Worm (Caenorhabditis elegans) whole organism, late embryonic: Measurements from ENCODE around the gene F13H8.6.

Experiments used
- C08G9.2 ChIP-seq: sonication (generic microtip); optimal IDR thresholded peaks from 2 replicates; lab custom pipeline; 2016; ENCODE audit warnings: mild to moderate bottlenecking, missing genetic modification characterization, moderate library complexity, missing compliant biosample characterization
- C38D4.7 ChIP-seq: fragments of 200-800 bp; sonication (Bioruptor generic); optimal IDR thresholded peaks from 2 replicates; lab custom pipeline; 2018; ENCODE audit warnings: mild to moderate bottlenecking, missing genetic modification characterization, moderate library complexity, missing compliant biosample characterization
- Y22D7AL.16 ChIP-seq: sonication (generic microtip); optimal IDR thresholded peaks from 2 replicates; lab custom pipeline; 2016; ENCODE audit warnings: missing genetic modification characterization, missing compliant biosample characterization
- ama-1 ChIP-seq: fragments of 150-350 bp; optimal IDR thresholded peaks from 2 replicates; lab custom pipeline; 2014
- ceh-14 ChIP-seq: sonication (generic microtip); optimal IDR thresholded peaks from 2 replicates; lab custom pipeline; 2016; ENCODE audit warnings: missing genotype, missing genetic modification characterization, missing compliant biosample characterization
- ceh-19 ChIP-seq: fragments of 200-800 bp; sonication (Bioruptor generic); optimal IDR thresholded peaks from 2 replicates; lab custom pipeline; 2018; ENCODE audit warnings: mild to moderate bottlenecking, missing genetic modification characterization, missing compliant biosample characterization
- ceh-34 ChIP-seq: sonication (generic microtip); optimal IDR thresholded peaks from 2 replicates; lab custom pipeline; 2016; ENCODE audit warnings: mild to moderate bottlenecking, missing genetic modification characterization, missing compliant biosample characterization
- ceh-48 ChIP-seq: sonication (generic microtip); optimal IDR thresholded peaks from 2 replicates; lab custom pipeline; 2016; ENCODE audit warnings: missing genetic modification characterization, inconsistent platforms, missing compliant biosample characterization
- che-1 ChIP-seq: sonication (generic microtip); optimal IDR thresholded peaks from 2 replicates; lab custom pipeline; 2016; ENCODE audit warnings: mild to moderate bottlenecking, missing genetic modification characterization, missing compliant biosample characterization
- dmd-4 ChIP-seq: sonication (generic microtip); optimal IDR thresholded peaks from 2 replicates; lab custom pipeline; 2016; ENCODE audit warnings: borderline replicate concordance, missing genetic modification characterization, missing compliant biosample characterization
- dve-1 ChIP-seq: sonication (generic microtip); optimal IDR thresholded peaks from 2 replicates; lab custom pipeline; 2017; ENCODE audit warnings: antibody characterized with exemption, mild to moderate bottlenecking, missing genetic modification characterization, missing compliant biosample characterization
- elt-2 ChIP-seq: sonication (generic microtip); optimal IDR thresholded peaks from 2 replicates; lab custom pipeline; 2016; ENCODE audit warnings: missing genetic modification reagents, missing genetic modification characterization, missing compliant biosample characterization
- elt-4 ChIP-seq: sonication (generic microtip); optimal IDR thresholded peaks from 2 replicates; lab custom pipeline; 2016; ENCODE audit warnings: missing genetic modification characterization, missing compliant biosample characterization
- ets-4 ChIP-seq: sonication (generic microtip); optimal IDR thresholded peaks from 2 replicates; lab custom pipeline; 2016; ENCODE audit warnings: missing genetic modification characterization, missing compliant biosample characterization
- eyg-1 ChIP-seq: sonication (generic microtip); optimal IDR thresholded peaks from 2 replicates; lab custom pipeline; 2016; ENCODE audit warnings: missing genotype, missing genetic modification characterization, missing compliant biosample characterization
- fkh-10 ChIP-seq: fragments of 150-350 bp; optimal IDR thresholded peaks from 2 replicates; lab custom pipeline; 2014; ENCODE audit warnings: missing biosample characterization, missing genetic modification reagents, missing genetic modification characterization
- hlh-15 ChIP-seq: sonication (generic microtip); optimal IDR thresholded peaks from 2 replicates; lab custom pipeline; 2016; ENCODE audit warnings: missing genetic modification characterization, missing compliant biosample characterization
- hlh-30 ChIP-seq: sonication (generic microtip); optimal IDR thresholded peaks from 2 replicates; lab custom pipeline; 2017; ENCODE audit warnings: antibody characterized with exemption, missing genetic modification characterization, missing compliant biosample characterization; ENCODE audit not compliant: insufficient read depth
- hlh-6 ChIP-seq: sonication (generic microtip); optimal IDR thresholded peaks from 2 replicates; lab custom pipeline; 2016; ENCODE audit warnings: missing genotype, missing genetic modification characterization, missing compliant biosample characterization
- hlh-8 ChIP-seq: sonication (generic microtip); optimal IDR thresholded peaks from 2 replicates; lab custom pipeline; 2016; ENCODE audit warnings: missing genotype, missing genetic modification characterization, missing compliant biosample characterization
- nhr-232 ChIP-seq: sonication (generic microtip); optimal IDR thresholded peaks from 2 replicates; lab custom pipeline; 2016; ENCODE audit warnings: missing genetic modification characterization, missing compliant biosample characterization
- pag-3 ChIP-seq: sonication (generic microtip); optimal IDR thresholded peaks from 2 replicates; lab custom pipeline; 2016; ENCODE audit warnings: missing compliant biosample characterization, missing genetic modification characterization, borderline replicate concordance
- pax-1 ChIP-seq: fragments of 150-350 bp; optimal IDR thresholded peaks from 2 replicates; lab custom pipeline; 2014; ENCODE audit warnings: missing biosample characterization, missing genetic modification characterization
- pha-2 ChIP-seq: sonication (generic microtip); optimal IDR thresholded peaks from 2 replicates; lab custom pipeline; 2017; ENCODE audit warnings: mild to moderate bottlenecking, missing genetic modification characterization, missing compliant biosample characterization
- pha-4 ChIP-seq: fragments of 150-350 bp; optimal IDR thresholded peaks from 2 replicates; lab custom pipeline; 2018; ENCODE audit warnings: missing biosample characterization, missing genetic modification reagents, missing genetic modification characterization
- pqm-1 ChIP-seq: sonication (generic microtip); optimal IDR thresholded peaks from 2 replicates; lab custom pipeline; 2016; ENCODE audit warnings: missing genetic modification characterization, missing compliant biosample characterization
- ref-2 ChIP-seq: sonication (generic microtip); optimal IDR thresholded peaks from 2 replicates; lab custom pipeline; 2016; ENCODE audit warnings: missing genetic modification characterization, missing compliant biosample characterization
- rnt-1 ChIP-seq: sonication (generic microtip); optimal IDR thresholded peaks from 2 replicates; lab custom pipeline; 2016; ENCODE audit warnings: missing genetic modification characterization, missing compliant biosample characterization
- sdc-2 ChIP-seq: sonication (generic microtip); optimal IDR thresholded peaks from 2 replicates; lab custom pipeline; 2016; ENCODE audit warnings: missing genotype, missing genetic modification characterization, missing compliant biosample characterization
- syd-9 ChIP-seq: sonication (generic microtip); optimal IDR thresholded peaks from 2 replicates; lab custom pipeline; 2016; ENCODE audit warnings: mild to moderate bottlenecking, missing genetic modification characterization, moderate library complexity, missing compliant biosample characterization
- unc-3 ChIP-seq, 2 experiments: fragments of 200-800 bp in 1 of 2; sonication (Bioruptor generic) in 1 of 2; sonication (generic microtip) in 1 of 2; conservative IDR thresholded peaks in 1 of 2; optimal IDR thresholded peaks in 1 of 2; 2 replicates each; pipeline versions ENCODE4 v1.3.6 to Lab custom; 2016 to 2022; ENCODE audit warnings: missing compliant biosample characterization in 2 of 2, missing genetic modification characterization in 2 of 2, missing genetic modification reagents in 1 of 2
- unc-42 ChIP-seq: sonication (generic microtip); optimal IDR thresholded peaks from 2 replicates; lab custom pipeline; 2016; ENCODE audit warnings: missing genotype, missing genetic modification characterization, missing compliant biosample characterization
- unc-55 ChIP-seq: sonication (generic microtip); optimal IDR thresholded peaks from 2 replicates; lab custom pipeline; 2017; ENCODE audit warnings: missing biosample characterization, missing genetic modification reagents, missing genetic modification characterization
- unc-86 ChIP-seq: sonication (generic microtip); optimal IDR thresholded peaks from 2 replicates; lab custom pipeline; 2016; ENCODE audit warnings: missing genetic modification characterization, missing compliant biosample characterization
- zip-5 ChIP-seq: sonication (generic microtip); optimal IDR thresholded peaks from 2 replicates; lab custom pipeline; 2016; ENCODE audit warnings: missing genetic modification characterization, missing compliant biosample characterization
- ztf-16 ChIP-seq: sonication (generic microtip); optimal IDR thresholded peaks from 2 replicates; lab custom pipeline; 2017; ENCODE audit warnings: missing genetic modification characterization, missing compliant biosample characterization

The F13H8.6 gene

ce11 chrII:6327317-6327716 lies 40.6 kb upstream of the F13H8.6 start:
- peak; percentile 97 for TF ChIP-seq elt-2
- TF ChIP-seq pax-1 = no peak
- no peak for TF ChIP-seq ztf-16 (tag; lab: Kevin White, UChicago)
- peak; percentile 58 for TF ChIP-seq pqm-1
- peak; percentile 37 for TF ChIP-seq dve-1 (tag; lab: Kevin White, UChicago)
- no peak for TF ChIP-seq Y22D7AL.16 (tag; lab: Kevin White, UChicago)

DNA sequence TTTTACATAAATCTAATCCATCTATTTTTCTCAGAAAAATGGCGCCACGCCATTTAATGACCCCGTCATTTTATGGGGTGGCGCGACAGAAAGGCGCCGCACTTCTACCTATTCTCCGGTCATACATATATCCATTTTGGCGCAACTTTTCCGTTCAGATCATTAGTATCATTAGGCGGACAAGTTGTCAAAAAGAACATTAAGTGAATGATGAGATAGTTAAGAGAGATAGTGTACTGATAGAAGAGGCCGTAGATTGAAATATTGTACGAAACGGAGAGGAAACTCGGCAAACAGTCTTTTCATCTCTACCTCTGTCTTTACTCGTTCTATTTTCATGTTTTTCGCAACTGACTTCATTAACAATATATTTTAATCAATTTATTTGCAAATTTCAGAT lies 37.3 kb upstream of the F13H8.6 start, which contains the start of gene sma-6:
TSS of gene sma-6 (plus strand) at position 399 of the 400 bp plus-strand sequence.
- TF ChIP-seq C08G9.2 (tag; lab: Kevin White, UChicago) (no peak), fkh-10 (no peak), syd-9 (tag; lab: Kevin White, UChicago) (no peak), ceh-19 (GFP tag; lab: Kevin White, UChicago) (no peak), pha-4 (tag; lab: Kevin White, UChicago) (no peak), pag-3 (tag; lab: Kevin White, UChicago) (no peak), ceh-14 (tag; lab: Kevin White, UChicago) (no peak), hlh-6 (tag; lab: Kevin White, UChicago) (no peak), sdc-2 (tag; lab: Kevin White, UChicago) (no peak), ets-4 (tag; lab: Kevin White, UChicago) (no peak), unc-86 (tag; lab: Kevin White, UChicago) (no peak), hlh-30 (tag; lab: Kevin White, UChicago) (no peak), unc-42 (tag; lab: Kevin White, UChicago) (no peak), pha-2 (tag; lab: Kevin White, UChicago) (no peak)

DNA sequence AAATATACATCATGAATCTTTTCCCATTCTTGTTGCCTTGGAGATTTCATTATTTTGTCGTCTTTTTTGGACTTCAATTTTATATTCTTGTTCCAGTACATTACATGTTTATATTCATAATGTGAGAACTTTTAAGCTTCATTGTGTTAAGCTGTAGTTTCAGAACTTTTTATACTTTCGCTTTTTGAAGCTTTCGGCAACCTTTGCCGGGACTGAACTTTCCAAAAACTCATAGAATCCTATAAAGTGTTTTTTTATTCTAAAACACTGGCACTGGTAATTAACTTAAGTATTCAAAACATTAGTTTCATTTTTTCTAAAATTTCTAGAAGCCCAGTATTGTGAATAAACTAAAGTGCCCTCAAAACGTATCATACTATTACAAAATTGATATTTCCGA lies 36.2 kb upstream of the F13H8.6 start, which contains the start of gene C32D5.4:
TSS of gene C32D5.4 (minus strand) at position 101 of the 400 bp plus-strand sequence.
- no peak for TF ChIP-seq syd-9 (tag; lab: Kevin White, UChicago)
- TF ChIP-seq C38D4.7 = no peak
- no peak for TF ChIP-seq unc-55
- TF ChIP-seq ceh-34 (tag; lab: Kevin White, UChicago) = no peak
- TF ChIP-seq rnt-1 (tag; lab: Kevin White, UChicago) = no peak
- TF ChIP-seq zip-5 (tag; lab: Kevin White, UChicago) = no peak
- TF ChIP-seq che-1 (tag; lab: Kevin White, UChicago) = no peak
- TF ChIP-seq dmd-4 (tag; lab: Kevin White, UChicago) = no peak
- TF ChIP-seq unc-42 (tag; lab: Kevin White, UChicago) = no peak
- TF ChIP-seq elt-4 (tag; lab: Kevin White, UChicago) = no peak
- TF ChIP-seq ceh-48 (tag; lab: Kevin White, UChicago) = no peak
- TF ChIP-seq, all 69 proteins: peak for 0

DNA sequence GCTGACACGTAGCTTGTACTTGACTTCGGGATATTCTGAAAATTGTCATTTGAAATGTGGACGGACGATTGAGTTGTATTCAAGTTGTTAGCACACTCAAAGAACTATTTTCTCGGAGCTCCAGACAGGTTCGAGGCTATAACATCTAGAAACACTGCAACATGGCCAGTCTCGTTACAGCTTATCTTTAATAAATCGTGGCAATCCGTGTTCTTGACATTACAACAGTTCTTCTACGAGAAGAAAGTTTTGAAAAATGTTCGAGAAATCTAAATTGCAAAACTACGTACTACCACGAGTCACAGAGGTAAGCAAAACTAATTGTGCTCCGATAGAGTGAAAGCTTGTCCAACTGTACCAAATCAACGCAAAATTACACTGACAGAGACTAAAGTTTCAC lies 35.3 kb upstream of the F13H8.6 start:
- TF ChIP-seq hlh-30 (tag; lab: Kevin White, UChicago) (no peak), pqm-1 (no peak), syd-9 (tag; lab: Kevin White, UChicago) (no peak), pax-1 (no peak), C38D4.7 (no peak), zip-5 (tag; lab: Kevin White, UChicago) (no peak), ama-1 (lab: Kevin White, UChicago) (no peak), nhr-232 (tag; lab: Kevin White, UChicago) (no peak), unc-55 (no peak), hlh-15 (tag; lab: Kevin White, UChicago) (no peak), ref-2 (no peak), unc-86 (tag; lab: Kevin White, UChicago) (no peak), unc-3 (GFP tag; conservative IDR thresholded peaks at IDR 0.05; lab: Robert Waterston, UW) (no peak), unc-3 (tag; optimal IDR thresholded peaks at IDR 0.05; lab: Kevin White, UChicago) (no peak), eyg-1 (tag; lab: Kevin White, UChicago) (no peak), elt-2 (no peak), hlh-8 (tag; lab: Kevin White, UChicago) (no peak)
